Worm (Caenorhabditis elegans) whole organism, mixed stage, embryonic: ENCODE results near the gene C16D9.5.

Experiments used
- ham-2 ChIP-seq: fragments of 200-800 bp; sonication (Bioruptor generic); optimal IDR thresholded peaks from 2 replicates; lab custom pipeline; 2018; ENCODE audit warnings: mild to moderate bottlenecking, missing genetic modification characterization, missing compliant biosample characterization
- mab-5 ChIP-seq: fragments of 150-350 bp; optimal IDR thresholded peaks from 2 replicates; lab custom pipeline; 2014; ENCODE audit warnings: missing biosample characterization, missing genetic modification characterization
- nhr-28 ChIP-seq: fragments of 150-350 bp; optimal IDR thresholded peaks from 2 replicates; lab custom pipeline; 2014; ENCODE audit warnings: missing biosample characterization, missing genetic modification characterization
- nhr-76 ChIP-seq: sonication (generic microtip); optimal IDR thresholded peaks from 2 replicates; lab custom pipeline; 2017; ENCODE audit warnings: missing biosample characterization, missing genetic modification characterization
- unc-62 ChIP-seq: fragments of 150-350 bp; optimal IDR thresholded peaks from 2 replicates; lab custom pipeline; 2014; ENCODE audit warnings: missing biosample characterization, missing genetic modification reagents, missing genetic modification characterization

ce11 chrV:8263466-8263865 lies 18.1 kb upstream of the C16D9.5 start, which contains the start of gene C16D9.8:
- TF ChIP-seq nhr-28 (tag; lab: Kevin White, UChicago): no peak
- no peak for TF ChIP-seq nhr-76 (tag; lab: Kevin White, UChicago)
- no peak for TF ChIP-seq unc-62 (GFP tag; lab: Kevin White, UChicago)
- TF ChIP-seq ham-2: no peak
- no peak for TF ChIP-seq mab-5 (tag; lab: Kevin White, UChicago)
